Worm (Caenorhabditis elegans) whole organism, mixed stage, embryonic: ENCODE results near the gene T23D5.8.

ENCODE experiments used
- ceh-83 ChIP-seq: fragments of 200-800 bp; sonication (Bioruptor generic); optimal IDR thresholded peaks from 2 replicates; lab custom pipeline; 2018; ENCODE audit warnings: mild to moderate bottlenecking, missing genetic modification characterization, missing compliant biosample characterization
- elt-3 ChIP-seq: fragments of 150-350 bp; optimal IDR thresholded peaks from 2 replicates; lab custom pipeline; 2014; ENCODE audit warnings: missing biosample characterization, missing genetic modification characterization
- lin-13 ChIP-seq: fragments of 150-350 bp; optimal IDR thresholded peaks from 2 replicates; lab custom pipeline; 2014; ENCODE audit warnings: missing biosample characterization, missing genetic modification characterization
- lsy-2 ChIP-seq: fragments of 150-350 bp; optimal IDR thresholded peaks from 2 replicates; lab custom pipeline; 2014; ENCODE audit warnings: missing biosample characterization, missing genetic modification characterization
- mab-5 ChIP-seq: fragments of 150-350 bp; optimal IDR thresholded peaks from 2 replicates; lab custom pipeline; 2014; ENCODE audit warnings: missing biosample characterization, missing genetic modification characterization
- mep-1 ChIP-seq: fragments of 150-350 bp; optimal IDR thresholded peaks from 2 replicates; lab custom pipeline; 2017; ENCODE audit warnings: missing biosample characterization, missing genetic modification reagents, missing genetic modification characterization, inconsistent platforms
- nhr-237 ChIP-seq: fragments of 150-350 bp; optimal IDR thresholded peaks from 2 replicates; lab custom pipeline; 2014; ENCODE audit warnings: missing biosample characterization, missing genetic modification characterization
- nhr-28 ChIP-seq: fragments of 150-350 bp; optimal IDR thresholded peaks from 2 replicates; lab custom pipeline; 2014; ENCODE audit warnings: missing biosample characterization, missing genetic modification characterization
- nhr-76 ChIP-seq: sonication (generic microtip); optimal IDR thresholded peaks from 2 replicates; lab custom pipeline; 2017; ENCODE audit warnings: missing biosample characterization, missing genetic modification characterization
- pha-4 ChIP-seq: fragments of 150-350 bp; optimal IDR thresholded peaks from 2 replicates; lab custom pipeline; 2018; ENCODE audit warnings: missing biosample characterization, missing genetic modification reagents, missing genetic modification characterization
- snpc-4 ChIP-seq: fragments of 150-350 bp; optimal IDR thresholded peaks from 2 replicates; lab custom pipeline; 2014; ENCODE audit warnings: missing biosample characterization, missing genetic modification characterization
- unc-39 ChIP-seq: fragments of 150-350 bp; optimal IDR thresholded peaks from 2 replicates; lab custom pipeline; 2014; ENCODE audit warnings: missing biosample characterization, missing genetic modification characterization
- unc-62 ChIP-seq: fragments of 150-350 bp; optimal IDR thresholded peaks from 2 replicates; lab custom pipeline; 2014; ENCODE audit warnings: missing biosample characterization, missing genetic modification reagents, missing genetic modification characterization
- ztf-11 ChIP-seq: fragments of 150-350 bp; optimal IDR thresholded peaks from 2 replicates; lab custom pipeline; 2014; ENCODE audit warnings: missing biosample characterization, missing genetic modification characterization

DNA sequence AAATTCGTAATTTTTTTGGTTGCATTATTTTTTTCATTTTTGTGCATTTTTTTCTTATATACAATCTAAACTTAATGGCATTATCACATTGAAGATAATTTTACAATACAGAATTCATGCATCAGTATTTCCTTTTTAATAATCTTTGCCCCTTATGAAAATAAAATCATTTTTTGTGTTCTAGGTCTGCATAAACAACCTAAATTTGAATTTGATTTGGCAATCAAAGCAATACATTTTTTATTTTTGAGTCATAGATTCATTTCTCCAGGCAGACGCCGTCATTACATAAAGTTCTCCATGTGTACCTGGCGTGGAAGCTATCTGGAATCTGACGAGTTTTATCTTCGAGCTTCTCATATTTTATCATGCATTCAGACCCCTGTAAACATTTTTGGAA lies 26.4 kb downstream of the T23D5.8 start, which contains the start of gene srh-140:
- no peak for TF ChIP-seq ztf-11 (tag; lab: Kevin White, UChicago)
- no peak for TF ChIP-seq pha-4 (tag; lab: Kevin White, UChicago)
- no peak for TF ChIP-seq elt-3
- no peak for TF ChIP-seq unc-62
- no peak for TF ChIP-seq nhr-76
- no peak for TF ChIP-seq nhr-237 (tag; lab: Kevin White, UChicago)
- no peak for TF ChIP-seq snpc-4
- TF ChIP-seq lin-13 (tag; lab: Kevin White, UChicago) = no peak
- TF ChIP-seq nhr-28 (tag; lab: Kevin White, UChicago) = no peak
- TF ChIP-seq ceh-83 (GFP tag; lab: Kevin White, UChicago) = no peak
- no peak for TF ChIP-seq mep-1 (tag; lab: Kevin White, UChicago)
- TF ChIP-seq unc-39 (tag; lab: Kevin White, UChicago) = no peak
- no peak for TF ChIP-seq mab-5 (tag; lab: Kevin White, UChicago)
- no peak for TF ChIP-seq lsy-2 (tag; lab: Kevin White, UChicago)
